Worm (Caenorhabditis elegans): ENCODE measurements around the gene F59B2.12.

DNA sequence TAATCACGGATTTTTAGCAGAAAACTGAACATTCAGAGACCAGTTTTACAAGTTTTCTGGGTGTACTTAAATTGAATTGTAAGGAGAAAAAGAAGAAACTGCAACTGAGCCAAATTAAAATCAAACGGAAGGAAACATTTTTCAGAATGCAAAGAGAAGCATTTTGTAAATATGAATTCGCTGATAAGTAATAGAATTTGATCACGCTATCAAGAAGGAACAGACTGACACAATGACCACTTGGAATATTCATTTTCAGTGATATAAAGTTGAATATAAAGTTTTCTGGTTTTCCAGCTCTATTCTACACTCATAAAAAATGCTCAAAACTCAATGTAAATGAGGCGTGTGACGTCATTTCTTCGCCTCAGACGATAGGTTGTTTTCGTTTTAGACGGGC, 16.7 kb downstream of the F59B2.12 start:
- TF ChIP-seq ama-1 (optimal IDR thresholded peaks at IDR 0.05) (no peak), ama-1 (GFP tag; optimal IDR thresholded peaks at IDR 0.05) (no peak), rec-8 (tag; optimal IDR thresholded peaks at IDR 0.05) (no peak), unc-130 (GFP tag; optimal IDR thresholded peaks at IDR 0.05) (no peak), hmg-1.2 (GFP tag; IDR thresholded peaks at IDR 0.05) (no peak), cebp-2 (GFP tag; IDR thresholded peaks at IDR 0.05) (no peak), xnd-1 (tag; optimal IDR thresholded peaks at IDR 0.05) (no peak), akir-1 (GFP tag; optimal IDR thresholded peaks at IDR 0.05) (no peak), F22D6.2 (tag; optimal IDR thresholded peaks at IDR 0.05) (no peak), let-526 (GFP tag; IDR thresholded peaks at IDR 0.05) (no peak), B0035.1 (tag; optimal IDR thresholded peaks at IDR 0.05) (no peak)
